Fruit fly (Drosophila melanogaster) whole organism: ENCODE measurements around the gene CG32447.

ENCODE experiments used
- CG8478 ChIP-seq: fragments of >200 bp; optimal IDR thresholded peaks from 2 replicates; lab custom pipeline; 2018; ENCODE audit warnings: inconsistent platforms
- Dll ChIP-seq: fragments of >200 bp; optimal IDR thresholded peaks from 2 replicates; lab custom pipeline; 2017

DNA sequence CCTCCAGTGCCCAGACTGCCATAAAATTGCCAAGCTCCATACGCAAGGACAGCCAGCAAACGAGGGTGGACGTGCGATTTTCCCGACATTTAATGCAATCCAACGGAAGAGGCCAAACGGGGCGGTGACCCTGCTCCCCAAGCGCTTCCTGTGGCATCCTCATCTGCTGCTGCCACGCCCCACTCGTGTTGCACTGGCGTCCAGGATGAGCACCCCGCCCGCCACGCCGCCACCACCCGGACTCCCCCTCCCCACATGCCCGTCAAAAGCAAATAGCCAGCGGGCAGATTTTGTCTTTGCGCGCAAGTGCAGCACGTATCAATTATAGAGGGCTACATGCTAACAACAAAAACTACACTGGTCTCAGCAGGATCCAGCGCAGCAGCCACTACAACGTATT is 12.1 kb upstream of the CG32447 start:
- no peak for TF ChIP-seq CG8478
- no peak for TF ChIP-seq Dll (lab: Kevin White, UChicago)
